Worm (Caenorhabditis elegans): ENCODE results near the gene W03F9.11.

The W03F9.11 gene

ce11 chrV:126610-127009 is 14.5 kb downstream of the W03F9.11 start, which contains the start of gene W03F9.1 (continued):
- TF ChIP-seq unc-62 (GFP tag; optimal IDR thresholded peaks at IDR 0.05) (no peak), F23B12.7 (tag; optimal IDR thresholded peaks at IDR 0.05; ENCODE audit: insufficient read depth) (peak; percentile 7), Y53F4B.3 (GFP tag; IDR thresholded peaks at IDR 0.05) (no peak), tbx-9 (tag; optimal IDR thresholded peaks at IDR 0.05; ENCODE audit: borderline replicate concordance) (no peak), cebp-2 (GFP tag; IDR thresholded peaks at IDR 0.05) (no peak), madf-10 (tag; optimal IDR thresholded peaks at IDR 0.05) (no peak), F22D6.2 (tag; optimal IDR thresholded peaks at IDR 0.05) (no peak), D2030.7 (GFP tag; IDR thresholded peaks at IDR 0.05) (peak; percentile 88), rpc-1 (optimal IDR thresholded peaks at IDR 0.05) (peak; percentile 41), rpc-1 (tag; optimal IDR thresholded peaks at IDR 0.05) (no peak), attf-3 (GFP tag; conservative IDR thresholded peaks at IDR 0.05) (peak; percentile 59), nfyb-1 (GFP tag; IDR thresholded peaks at IDR 0.05) (no peak), mes-4 (tag; optimal IDR thresholded peaks at IDR 0.05) (no peak), gei-17 (GFP tag; optimal IDR thresholded peaks at IDR 0.05) (no peak), efl-1 (GFP tag; optimal IDR thresholded peaks at IDR 0.05) (peak; percentile 42), K12H6.12 (tag; optimal IDR thresholded peaks at IDR 0.05) (no peak), aptf-3 (GFP tag; IDR thresholded peaks at IDR 0.05) (no peak), snpc-1.1 (tag; optimal IDR thresholded peaks at IDR 0.05; ENCODE audit: insufficient read depth) (peak; percentile 30), rcor-1 (GFP tag; IDR thresholded peaks at IDR 0.05) (peak; percentile 71), lag-1 (GFP tag; IDR thresholded peaks at IDR 0.05) (no peak), athp-1 (tag; optimal IDR thresholded peaks at IDR 0.05) (no peak), lsl-1 (GFP tag; optimal IDR thresholded peaks at IDR 0.05) (peak; percentile 68), lin-54 (GFP tag; optimal IDR thresholded peaks at IDR 0.05) (peak; percentile 75), bed-1 (GFP tag; IDR thresholded peaks at IDR 0.05) (no peak), lin-35 (GFP tag; optimal IDR thresholded peaks at IDR 0.05) (peak in 1 of 3 experiments; percentile 52), nhr-80 (tag; optimal IDR thresholded peaks at IDR 0.05) (no peak), cebp-1 (GFP tag; IDR thresholded peaks at IDR 0.05) (no peak), cebp-1 (tag; optimal IDR thresholded peaks at IDR 0.05) (peak; percentile 50), pbrm-1 (GFP tag; IDR thresholded peaks at IDR 0.05) (peak; percentile 35; the same call in 1 of the 2 replicates), F55B11.4 (tag; optimal IDR thresholded peaks at IDR 0.05; ENCODE audit: borderline replicate concordance, insufficient read depth) (no peak), nfya-2 (GFP tag; IDR thresholded peaks at IDR 0.05) (no peak), let-607 (tag; optimal IDR thresholded peaks at IDR 0.05) (peak in 1 of 2 experiments; percentile 57), hlh-26 (GFP tag; conservative IDR thresholded peaks at IDR 0.05) (no peak), egrh-3 (GFP tag; IDR thresholded peaks at IDR 0.05) (no peak), snpc-4 (GFP tag; optimal IDR thresholded peaks at IDR 0.05) (no peak), snpc-4 (tag; optimal IDR thresholded peaks at IDR 0.05) (peak in 2 of 4 experiments; percentile 42 to 58), somi-1 (GFP tag; optimal IDR thresholded peaks at IDR 0.05) (no peak), snpc-1.3 (tag; optimal IDR thresholded peaks at IDR 0.05; ENCODE audit: insufficient read depth) (peak; percentile 80), sea-2 (GFP tag; IDR thresholded peaks at IDR 0.05) (no peak), hlh-12 (tag; optimal IDR thresholded peaks at IDR 0.05) (no peak), xnd-1 (tag; optimal IDR thresholded peaks at IDR 0.05) (no peak), hrde-1 (tag; optimal IDR thresholded peaks at IDR 0.05; ENCODE audit: borderline replicate concordance) (no peak), attf-6 (GFP tag; IDR thresholded peaks at IDR 0.05) (no peak), ZK185.1 (tag; optimal IDR thresholded peaks at IDR 0.05; ENCODE audit: poor library complexity, severe bottlenecking) (no peak), Y67H2A.10 (GFP tag; conservative IDR thresholded peaks at IDR 0.05) (no peak), let-526 (GFP tag; IDR thresholded peaks at IDR 0.05) (no peak), dox-1 (GFP tag; IDR thresholded peaks at IDR 0.05) (peak; percentile 86), ceh-58 (GFP tag; IDR thresholded peaks at IDR 0.05) (no peak), hmg-20 (GFP tag; IDR thresholded peaks at IDR 0.05) (no peak)
